Worm (Caenorhabditis elegans) whole organism, late embryonic: ENCODE data around the gene fbxc-43.

Experiments used
- dve-1 ChIP-seq: sonication (generic microtip); optimal IDR thresholded peaks from 2 replicates; lab custom pipeline; 2017; ENCODE audit warnings: antibody characterized with exemption, mild to moderate bottlenecking, missing genetic modification characterization, missing compliant biosample characterization
- nhr-11 ChIP-seq: fragments of 150-350 bp; optimal IDR thresholded peaks from 2 replicates; lab custom pipeline; 2014; ENCODE audit warnings: missing biosample characterization, missing genetic modification characterization
- pha-4 ChIP-seq: fragments of 150-350 bp; optimal IDR thresholded peaks from 2 replicates; lab custom pipeline; 2018; ENCODE audit warnings: missing biosample characterization, missing genetic modification reagents, missing genetic modification characterization

ce11 chrII:4186364-4186763 lies 49.4 kb downstream of the fbxc-43 start, which contains the start of gene cpna-1:
- no peak for TF ChIP-seq dve-1 (tag; lab: Kevin White, UChicago)
- TF ChIP-seq pha-4, result no peak
- no peak for TF ChIP-seq nhr-11 (tag; lab: Kevin White, UChicago)
